Fruit fly (Drosophila melanogaster): ENCODE data around the gene CG7829.

CG7829 gene

dm6 chr3R:29787891-29788549 is 29.5 kb downstream of the CG7829 start (continued):
- no peak for TF ChIP-seq abd-A (tag; optimal IDR thresholded peaks at IDR 0.05)
- TF ChIP-seq phol (tag; optimal IDR thresholded peaks at IDR 0.05) = no peak
- no peak for TF ChIP-seq CG1024 (GFP tag; IDR thresholded peaks at IDR 0.05)
- TF ChIP-seq CG8478 (optimal IDR thresholded peaks at IDR 0.05) = no peak
- peak; percentile 18 for TF ChIP-seq Sox102F (GFP tag; optimal IDR thresholded peaks at IDR 0.05)
- TF ChIP-seq CG1529 (GFP tag; optimal IDR thresholded peaks at IDR 0.05) = no peak
- TF ChIP-seq Rx (GFP tag; IDR thresholded peaks at IDR 0.05) = no peak
- no peak for TF ChIP-seq vfl (GFP tag; optimal IDR thresholded peaks at IDR 0.05)
- no peak for TF ChIP-seq grau (tag; optimal IDR thresholded peaks at IDR 0.05)
- no peak for TF ChIP-seq sim (GFP tag; IDR thresholded peaks at IDR 0.05)
- no peak for TF ChIP-seq CG15601 (tag; optimal IDR thresholded peaks at IDR 0.05)
- no peak for TF ChIP-seq aop (GFP tag; IDR thresholded peaks at IDR 0.05)
- no peak for TF ChIP-seq fd64A (GFP tag; optimal IDR thresholded peaks at IDR 0.05)
- peak; percentile 73; the same call in 1 of the 2 replicates for TF ChIP-seq Awh (GFP tag; IDR thresholded peaks at IDR 0.05)
- no peak for TF ChIP-seq row (GFP tag; IDR thresholded peaks at IDR 0.05)
- no peak for TF ChIP-seq CG10979 (tag; optimal IDR thresholded peaks at IDR 0.05)
- no peak for TF ChIP-seq Nf-YA (GFP tag; IDR thresholded peaks at IDR 0.05)
- no peak for TF ChIP-seq Deaf1 (tag; optimal IDR thresholded peaks at IDR 0.05)
- peak; percentile 11 for TF ChIP-seq CG15269 (tag; optimal IDR thresholded peaks at IDR 0.05)
- no peak for TF ChIP-seq CG10565 (GFP tag; optimal IDR thresholded peaks at IDR 0.05)
- TF ChIP-seq CG17612 (GFP tag; IDR thresholded peaks at IDR 0.05) = no peak
- no peak for TF ChIP-seq ind (GFP tag; optimal IDR thresholded peaks at IDR 0.05)
- TF ChIP-seq CG43689 (GFP tag; IDR thresholded peaks at IDR 0.05) = no peak
- no peak for TF ChIP-seq CG8281 (tag; optimal IDR thresholded peaks at IDR 0.05)
- no peak for TF ChIP-seq bsh (GFP tag; optimal IDR thresholded peaks at IDR 0.05)
- TF ChIP-seq Hr3 (GFP tag; optimal IDR thresholded peaks at IDR 0.05) = no peak
- peak; percentile 35; the same call in 1 of the 2 replicates for TF ChIP-seq CG9932 (GFP tag; IDR thresholded peaks at IDR 0.05)
- TF ChIP-seq CG11695 (GFP tag; IDR thresholded peaks at IDR 0.05) = no peak
- no peak for TF ChIP-seq BEAF-32 (GFP tag; optimal IDR thresholded peaks at IDR 0.05)
- TF ChIP-seq sna (GFP tag; IDR thresholded peaks at IDR 0.05; ENCODE audit: partially characterized antibody) = no peak
- TF ChIP-seq sug (tag; optimal IDR thresholded peaks at IDR 0.05) = peak; percentile 77
- TF ChIP-seq otp (GFP tag; IDR thresholded peaks at IDR 0.05) = 0 out of 3 replicates have a peak, but pooled peaks have one; percentile 16
- peak; percentile 16 for TF ChIP-seq sd (tag; optimal IDR thresholded peaks at IDR 0.05)
- no peak for TF ChIP-seq Hr51 (GFP tag; optimal IDR thresholded peaks at IDR 0.05)
- TF ChIP-seq CG14667 (GFP tag; IDR thresholded peaks at IDR 0.05) = no peak
- no peak for TF ChIP-seq dmrt11E (tag; optimal IDR thresholded peaks at IDR 0.05)
- no peak for TF ChIP-seq HLH3B (GFP tag; IDR thresholded peaks at IDR 0.05)
- no peak for TF ChIP-seq rib (GFP tag; IDR thresholded peaks at IDR 0.05)
- no peak for TF ChIP-seq pan (optimal IDR thresholded peaks at IDR 0.05)
- no peak for TF ChIP-seq pan (GFP tag; optimal IDR thresholded peaks at IDR 0.05 in 1 of 2, IDR thresholded peaks at IDR 0.05 in 1 of 2)
- TF ChIP-seq Hmr (GFP tag; optimal IDR thresholded peaks at IDR 0.05) = no peak
- no peak for TF ChIP-seq Dll (GFP tag; IDR thresholded peaks at IDR 0.05; ENCODE audit: partially characterized antibody)
- no peak for TF ChIP-seq wek (GFP tag; optimal IDR thresholded peaks at IDR 0.05)
- TF ChIP-seq CG4730 (GFP tag; IDR thresholded peaks at IDR 0.05) = no peak
- TF ChIP-seq CG13894 (tag; optimal IDR thresholded peaks at IDR 0.05) = no peak
- no peak for TF ChIP-seq Bteb2 (GFP tag; optimal IDR thresholded peaks at IDR 0.05)
- no peak for TF ChIP-seq Atf6 (GFP tag; IDR thresholded peaks at IDR 0.05)
- TF ChIP-seq Abd-B (GFP tag; optimal IDR thresholded peaks at IDR 0.05) = no peak
- no peak for TF ChIP-seq CG12155 (GFP tag; optimal IDR thresholded peaks at IDR 0.05)
- TF ChIP-seq cwo (GFP tag; optimal IDR thresholded peaks at IDR 0.05) = no peak
- TF ChIP-seq disco-r (GFP tag; optimal IDR thresholded peaks at IDR 0.05) = no peak

All from whole organism, embryonic.